Fruit fly (Drosophila melanogaster): Measurements from ENCODE around the gene CG4995.

- no peak for TF ChIP-seq kay (GFP tag; optimal IDR thresholded peaks at IDR 0.05)
- TF ChIP-seq H2.0 (GFP tag; IDR thresholded peaks at IDR 0.05): no peak
- TF ChIP-seq chinmo (GFP tag; IDR thresholded peaks at IDR 0.05; ENCODE audit: partially characterized antibody): no peak
Observed at dm6 chr2L:10294798-10295669, 27.2 kb upstream of the CG4995 start, which contains the start of gene Hand.
